Worm (Caenorhabditis elegans): ENCODE data around the gene pycr-1.

pycr-1 gene

DNA sequence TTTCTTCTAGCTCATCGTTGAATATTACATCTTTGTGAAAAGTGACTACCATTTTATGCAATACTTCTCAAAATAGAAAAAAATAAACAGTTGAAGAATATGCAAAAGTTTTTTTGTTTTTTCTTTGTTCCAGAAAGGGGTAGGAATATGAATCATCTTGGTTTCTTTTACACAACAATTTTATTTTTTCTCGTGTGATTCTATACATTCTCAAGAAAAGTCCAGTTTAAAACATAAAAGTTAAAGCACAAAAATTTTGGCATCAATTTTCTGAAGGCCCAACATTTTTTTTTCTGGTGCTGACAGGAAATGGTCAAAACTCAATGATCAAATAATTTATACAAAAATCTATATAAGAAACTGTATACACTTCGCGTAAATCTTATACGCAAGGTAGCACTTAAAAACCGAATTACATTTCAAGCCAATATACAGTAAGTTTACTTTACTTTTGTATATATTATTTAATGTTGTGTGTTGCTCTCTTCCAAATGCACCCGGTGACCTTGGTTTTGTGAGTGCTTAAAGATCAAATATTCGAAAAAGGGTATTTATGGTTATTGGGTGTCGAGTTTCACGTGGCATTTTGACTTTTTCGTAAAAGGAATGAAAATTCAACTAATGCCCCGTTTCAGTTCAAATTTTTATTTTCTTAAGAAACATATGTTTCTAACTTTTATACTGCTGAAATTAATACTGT, 38.0 kb upstream of the pycr-1 start, which contains the start of the genes W03G11.2 and lgc-13 (continued):
- TF ChIP-seq hrde-1 (tag; optimal IDR thresholded peaks at IDR 0.05; ENCODE audit: borderline replicate concordance), result no peak

DNA sequence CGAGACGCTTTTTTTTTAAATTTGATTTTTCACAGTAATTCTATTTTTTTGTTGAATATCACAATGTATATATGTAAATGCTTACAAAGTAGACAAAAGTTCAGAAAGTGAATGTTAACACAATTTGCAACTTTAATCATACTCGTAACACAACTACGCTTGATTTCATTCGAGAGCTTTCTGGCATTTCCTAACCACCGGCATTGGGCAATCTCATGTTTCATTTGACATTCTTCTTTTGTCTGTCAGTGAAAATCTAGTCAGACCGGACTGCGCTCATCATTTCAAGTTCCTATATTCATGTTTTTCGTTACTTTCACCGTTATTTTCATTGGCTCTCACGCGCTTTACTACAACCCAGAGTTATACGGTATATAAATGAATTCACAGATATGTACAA, 35.4 kb upstream of the pycr-1 start, which contains the start of gene lgc-14:
Gene lgc-14 (plus strand): TSS at position 301 of the 400 bp plus-strand sequence.
- TF ChIP-seq pha-4 (tag; optimal IDR thresholded peaks at IDR 0.05), result no peak
- no peak for TF ChIP-seq B0035.1 (tag; optimal IDR thresholded peaks at IDR 0.05)
- TF ChIP-seq zfh-2 (GFP tag; conservative IDR thresholded peaks at IDR 0.05), result no peak
- TF ChIP-seq K11D2.4 (GFP tag; IDR thresholded peaks at IDR 0.05), result no peak
- TF ChIP-seq rec-8 (tag; optimal IDR thresholded peaks at IDR 0.05), result no peak
- TF ChIP-seq madf-3 (GFP tag; IDR thresholded peaks at IDR 0.05), result no peak
- no peak for TF ChIP-seq nhr-80 (tag; optimal IDR thresholded peaks at IDR 0.05)
- TF ChIP-seq Y56A3A.18 (GFP tag; IDR thresholded peaks at IDR 0.05), result no peak

DNA sequence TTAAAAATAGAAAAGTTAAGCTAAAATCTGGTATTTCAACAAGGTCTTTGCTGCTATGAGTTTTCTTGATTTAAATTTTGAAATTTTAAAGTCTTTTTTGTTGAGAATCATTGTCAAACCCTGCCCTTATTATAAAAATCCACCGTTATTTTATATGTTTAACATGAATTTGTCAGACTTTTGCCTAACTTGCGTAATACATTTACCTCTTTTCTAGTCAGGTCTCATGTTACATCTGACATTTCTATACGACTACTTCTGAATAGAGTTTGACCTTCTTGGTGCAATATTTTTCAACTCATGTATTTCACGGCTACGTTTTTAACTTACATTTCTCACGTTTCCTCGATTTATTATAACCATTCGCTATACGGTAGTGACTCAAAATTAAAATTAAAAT, 32.6 kb upstream of the pycr-1 start, which contains the start of gene lgc-15:
Gene lgc-15 (plus strand): TSS at position 301 of the 400 bp plus-strand sequence.
- TF ChIP-seq let-526 (GFP tag; IDR thresholded peaks at IDR 0.05) (no peak), akir-1 (GFP tag; optimal IDR thresholded peaks at IDR 0.05) (no peak), bed-2 (GFP tag; IDR thresholded peaks at IDR 0.05) (no peak), F57A8.1 (GFP tag; optimal IDR thresholded peaks at IDR 0.05) (no peak)

DNA sequence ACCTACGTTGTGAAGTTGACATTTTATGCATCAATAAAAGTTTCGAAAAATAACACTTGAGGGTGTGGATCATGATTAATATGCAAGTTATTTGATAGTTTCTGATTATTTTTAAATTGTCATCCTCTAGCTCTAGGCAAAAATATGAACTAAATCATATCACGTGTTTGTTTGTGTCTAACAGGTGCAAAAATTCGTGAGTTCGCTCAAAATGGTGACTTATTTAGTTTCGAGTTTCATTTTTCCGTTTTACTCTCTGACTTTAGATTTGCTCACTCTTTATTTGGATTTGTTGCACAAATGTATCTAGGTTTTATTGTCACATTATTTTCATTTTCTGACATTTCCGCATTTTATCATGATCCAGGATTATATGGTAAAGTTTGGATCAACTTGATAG, 28.3 kb upstream of the pycr-1 start, which contains the start of gene lgc-16:
Gene lgc-16 (plus strand): TSS at position 301 of the 400 bp plus-strand sequence.
- TF ChIP-seq athp-1 (tag; optimal IDR thresholded peaks at IDR 0.05) (no peak), F33H1.4 (GFP tag; IDR thresholded peaks at IDR 0.05) (no peak), mes-4 (tag; optimal IDR thresholded peaks at IDR 0.05) (no peak), madf-3 (GFP tag; IDR thresholded peaks at IDR 0.05) (no peak), K12H6.12 (tag; optimal IDR thresholded peaks at IDR 0.05) (no peak), attf-6 (GFP tag; IDR thresholded peaks at IDR 0.05) (no peak), lin-54 (GFP tag; optimal IDR thresholded peaks at IDR 0.05) (no peak), B0261.1 (tag; optimal IDR thresholded peaks at IDR 0.05) (no peak), ceh-91 (GFP tag; IDR thresholded peaks at IDR 0.05) (no peak), F57C9.4 (tag; optimal IDR thresholded peaks at IDR 0.05) (no peak), Y53G8AR.9 (GFP tag; conservative IDR thresholded peaks at IDR 0.05) (no peak), T26A5.8 (tag; optimal IDR thresholded peaks at IDR 0.05) (no peak), F23B12.7 (tag; optimal IDR thresholded peaks at IDR 0.05; ENCODE audit: insufficient read depth) (no peak), F52B5.7 (tag; optimal IDR thresholded peaks at IDR 0.05) (no peak), madf-6 (GFP tag; IDR thresholded peaks at IDR 0.05) (no peak), zfh-2 (GFP tag; conservative IDR thresholded peaks at IDR 0.05) (no peak)

DNA sequence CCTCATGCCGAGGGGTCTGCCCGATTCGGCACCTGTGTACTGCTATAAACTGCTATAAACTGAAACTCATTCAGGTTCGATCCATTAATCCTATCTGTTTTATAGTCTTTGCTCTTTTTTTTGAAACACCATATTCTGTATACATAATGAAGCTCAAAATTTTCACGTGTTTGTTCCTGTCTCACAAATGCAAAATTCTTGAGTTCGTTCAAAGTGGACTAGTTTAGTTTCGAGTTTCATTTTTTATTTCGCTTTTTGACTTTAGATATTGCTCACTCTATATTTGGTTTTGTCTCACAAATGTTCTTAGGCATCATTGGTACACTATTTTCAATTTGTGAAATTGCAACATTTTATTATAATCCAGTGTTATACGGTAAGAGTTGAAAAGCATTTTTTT, 25.3 kb upstream of the pycr-1 start, which contains the start of gene lgc-17:
Gene lgc-17 (plus strand): TSS at position 301 of the 400 bp plus-strand sequence.
- no peak for TF ChIP-seq tbx-9 (tag; optimal IDR thresholded peaks at IDR 0.05; ENCODE audit: borderline replicate concordance)
- TF ChIP-seq snpc-1.3 (tag; optimal IDR thresholded peaks at IDR 0.05; ENCODE audit: insufficient read depth), result no peak
- TF ChIP-seq C06A6.2 (GFP tag; conservative IDR thresholded peaks at IDR 0.05), result no peak
- no peak for TF ChIP-seq attf-6 (GFP tag; IDR thresholded peaks at IDR 0.05)
- TF ChIP-seq lin-26 (GFP tag; IDR thresholded peaks at IDR 0.05), result no peak
- no peak for TF ChIP-seq B0019.2 (GFP tag; conservative IDR thresholded peaks at IDR 0.05)
- TF ChIP-seq ceh-58 (GFP tag; IDR thresholded peaks at IDR 0.05), result no peak
- no peak for TF ChIP-seq K11D2.4 (GFP tag; IDR thresholded peaks at IDR 0.05)
- TF ChIP-seq Y79H2A.3 (GFP tag; conservative IDR thresholded peaks at IDR 0.05), result no peak
- no peak for TF ChIP-seq lin-54 (GFP tag; optimal IDR thresholded peaks at IDR 0.05)
